Fruit fly (Drosophila melanogaster) whole organism, prepupa: Measurements from ENCODE around the gene asf1.

Source experiments
- CG10669 ChIP-seq: fragments of 200-800 bp; sonication (Bioruptor generic); optimal IDR thresholded peaks from 3 replicates; lab custom pipeline; 2018; ENCODE audit warnings: missing biosample characterization, mild to moderate bottlenecking, missing genetic modification characterization, moderate library complexity
- CG11294 ChIP-seq: fragments of 200-800 bp; sonication (Bioruptor generic); IDR thresholded peaks from 2 replicates; pipeline ENCODE4 v1.3.6; 2022; ENCODE audit warnings: missing biosample characterization, missing genetic modification characterization
- CG11762 ChIP-seq: fragments of 200-800 bp; sonication (Bioruptor generic); optimal IDR thresholded peaks from 3 replicates; lab custom pipeline; 2016; ENCODE audit warnings: missing biosample characterization, missing genetic modification characterization; ENCODE audit not compliant: insufficient read depth
- CG11902 ChIP-seq: fragments of 200-800 bp; sonication (Bioruptor generic); optimal IDR thresholded peaks from 3 replicates; lab custom pipeline; 2016; ENCODE audit warnings: missing biosample characterization, missing genetic modification characterization
- CG15336 ChIP-seq: fragments of 200-800 bp; sonication (Bioruptor generic); IDR thresholded peaks from 2 replicates; pipeline ENCODE4 v1.3.6; 2022; ENCODE audit warnings: missing biosample characterization, missing genetic modification characterization
- CG1621 ChIP-seq: fragments of 200-800 bp; sonication (Bioruptor generic); optimal IDR thresholded peaks from 3 replicates; lab custom pipeline; 2018; ENCODE audit warnings: missing biosample characterization, mild to moderate bottlenecking, missing genetic modification characterization
- CG16779 ChIP-seq: fragments of 200-800 bp; sonication (Bioruptor generic); optimal IDR thresholded peaks from 3 replicates; lab custom pipeline; 2017; ENCODE audit warnings: missing biosample characterization, mild to moderate bottlenecking, missing genetic modification characterization
- CG3032 ChIP-seq: fragments of 200-800 bp; optimal IDR thresholded peaks from 2 replicates; lab custom pipeline; 2019; ENCODE audit warnings: missing biosample characterization, mild to moderate bottlenecking, missing genetic modification characterization, moderate library complexity
- CG31627 ChIP-seq: fragments of 200-800 bp; sonication (Bioruptor generic); optimal IDR thresholded peaks from 3 replicates; lab custom pipeline; 2016; ENCODE audit warnings: missing biosample characterization, missing genetic modification characterization
- CG3919 ChIP-seq: fragments of 200-800 bp; sonication (Bioruptor generic); optimal IDR thresholded peaks from 3 replicates; lab custom pipeline; 2016; ENCODE audit warnings: missing biosample characterization, missing genetic modification characterization
- CG4318 ChIP-seq: fragments of 200-800 bp; sonication (Bioruptor generic); optimal IDR thresholded peaks from 3 replicates; lab custom pipeline; 2017; ENCODE audit warnings: missing biosample characterization, mild to moderate bottlenecking, missing genetic modification characterization
- CG6163 ChIP-seq: fragments of 200-800 bp; sonication (Bioruptor generic); IDR thresholded peaks from 3 replicates; pipeline ENCODE4 v1.3.6; 2022; ENCODE audit warnings: missing biosample characterization, missing genetic modification characterization
- CG6276 ChIP-seq: fragments of 200-800 bp; sonication (Bioruptor generic); optimal IDR thresholded peaks from 2 replicates; lab custom pipeline; 2017; ENCODE audit warnings: missing biosample characterization, mild to moderate bottlenecking, missing genetic modification characterization
- CG6854 ChIP-seq: fragments of 200-800 bp; sonication (Bioruptor generic); optimal IDR thresholded peaks from 2 replicates; lab custom pipeline; 2017; ENCODE audit warnings: missing biosample characterization, mild to moderate bottlenecking, missing genetic modification characterization
- CG7368 ChIP-seq: fragments of 200-800 bp; sonication (Bioruptor generic); optimal IDR thresholded peaks from 3 replicates; lab custom pipeline; 2016; ENCODE audit warnings: missing biosample characterization, missing genetic modification characterization
- CG8119 ChIP-seq: fragments of 200-800 bp; sonication (Bioruptor generic); IDR thresholded peaks from 3 replicates; pipeline ENCODE4 v1.3.6; 2022; ENCODE audit warnings: missing biosample characterization, missing genetic modification characterization
- CG8319 ChIP-seq: fragments of 200-800 bp; sonication (Bioruptor generic); optimal IDR thresholded peaks from 3 replicates; lab custom pipeline; 2016; ENCODE audit warnings: missing biosample characterization, missing genetic modification characterization
- CG8632 ChIP-seq: fragments of 200-800 bp; sonication (Bioruptor generic); optimal IDR thresholded peaks from 3 replicates; lab custom pipeline; 2016; ENCODE audit warnings: missing biosample characterization, missing genetic modification characterization
- Eip78C ChIP-seq: fragments of 200-800 bp; sonication (Bioruptor generic); peaks from one replicate; lab custom pipeline; 2016; ENCODE audit warnings: missing biosample characterization, missing genetic modification characterization
- Eip93F ChIP-seq: fragments of 200-800 bp; sonication (Bioruptor generic); optimal IDR thresholded peaks from 2 replicates; lab custom pipeline; 2016; ENCODE audit warnings: missing biosample characterization, mild to moderate bottlenecking, missing genetic modification characterization
- Ets21C ChIP-seq: fragments of 200-800 bp; sonication (Bioruptor generic); optimal IDR thresholded peaks from 3 replicates; lab custom pipeline; 2016; ENCODE audit warnings: missing biosample characterization, missing genetic modification characterization
- Ets96B ChIP-seq: fragments of 200-800 bp; optimal IDR thresholded peaks from 2 replicates; lab custom pipeline; 2019; ENCODE audit warnings: missing biosample characterization, mild to moderate bottlenecking, missing genetic modification characterization, moderate library complexity
- Gug ChIP-seq: fragments of 200-800 bp; sonication (Bioruptor generic); IDR thresholded peaks from 2 replicates; pipeline ENCODE4 v1.3.6; 2022; ENCODE audit warnings: missing biosample characterization, missing genetic modification characterization
- Hr4 ChIP-seq: fragments of 200-800 bp; sonication (Bioruptor generic); optimal IDR thresholded peaks from 3 replicates; lab custom pipeline; 2016; ENCODE audit warnings: missing biosample characterization, missing genetic modification characterization
- Lpt ChIP-seq: fragments of 200-800 bp; sonication (Bioruptor generic); optimal IDR thresholded peaks from 3 replicates; lab custom pipeline; 2016; ENCODE audit warnings: missing biosample characterization, missing genetic modification characterization
- Met ChIP-seq: fragments of 200-800 bp; sonication (Bioruptor generic); optimal IDR thresholded peaks from 3 replicates; lab custom pipeline; 2016; ENCODE audit warnings: missing biosample characterization, missing genetic modification characterization
- OdsH ChIP-seq: fragments of 200-800 bp; sonication (Bioruptor generic); optimal IDR thresholded peaks from 3 replicates; lab custom pipeline; 2016; ENCODE audit warnings: missing biosample characterization, missing genetic modification characterization
- Sox14 ChIP-seq: fragments of 200-800 bp; sonication (Bioruptor generic); optimal IDR thresholded peaks from 3 replicates; lab custom pipeline; 2016; ENCODE audit warnings: missing biosample characterization, missing genetic modification characterization
- Sox15 ChIP-seq: fragments of 200-800 bp; sonication (Bioruptor generic); optimal IDR thresholded peaks from 3 replicates; lab custom pipeline; 2016; ENCODE audit warnings: missing biosample characterization, missing genetic modification characterization
- achi ChIP-seq: fragments of 200-800 bp; sonication (Bioruptor generic); optimal IDR thresholded peaks from 3 replicates; lab custom pipeline; 2016; ENCODE audit warnings: missing biosample characterization, missing genetic modification characterization
- acj6 ChIP-seq: fragments of 200-800 bp; sonication (Bioruptor generic); optimal IDR thresholded peaks from 3 replicates; lab custom pipeline; 2016; ENCODE audit warnings: missing biosample characterization, missing genetic modification characterization
- cyc ChIP-seq: fragments of 200-800 bp; sonication (Bioruptor generic); optimal IDR thresholded peaks from 3 replicates; lab custom pipeline; 2016; ENCODE audit warnings: missing biosample characterization, missing genetic modification characterization
- dsx ChIP-seq: fragments of 200-800 bp; optimal IDR thresholded peaks from 3 replicates; lab custom pipeline; 2019; ENCODE audit warnings: missing biosample characterization, mild to moderate bottlenecking, missing genetic modification characterization, moderate library complexity; ENCODE audit not compliant: poor library complexity, severe bottlenecking
- eg ChIP-seq: fragments of 200-800 bp; sonication (Bioruptor generic); IDR thresholded peaks from 3 replicates; pipeline ENCODE4 v1.3.6; 2022; ENCODE audit warnings: missing biosample characterization, missing genetic modification characterization
- esn ChIP-seq: fragments of 200-800 bp; sonication (Bioruptor generic); optimal IDR thresholded peaks from 2 replicates; lab custom pipeline; 2016; ENCODE audit warnings: missing biosample characterization, mild to moderate bottlenecking, missing genetic modification characterization, moderate library complexity
- fd59A ChIP-seq: fragments of 200-800 bp; sonication (Bioruptor generic); optimal IDR thresholded peaks from 2 replicates; lab custom pipeline; 2017; ENCODE audit warnings: missing biosample characterization, mild to moderate bottlenecking, missing genetic modification characterization, missing genetic modification reagents
- fd85E ChIP-seq: fragments of 200-800 bp; sonication (Bioruptor generic); optimal IDR thresholded peaks from 3 replicates; lab custom pipeline; 2016; ENCODE audit warnings: missing biosample characterization, missing genetic modification characterization
- fkh ChIP-seq: fragments of 200-800 bp; sonication (Bioruptor generic); optimal IDR thresholded peaks from 3 replicates; lab custom pipeline; 2017; ENCODE audit warnings: missing biosample characterization, mild to moderate bottlenecking, missing genetic modification characterization, moderate library complexity
- net ChIP-seq: fragments of 200-800 bp; sonication (Bioruptor generic); optimal IDR thresholded peaks from 3 replicates; lab custom pipeline; 2016; ENCODE audit warnings: missing biosample characterization, missing genetic modification characterization
- pdm3 ChIP-seq: fragments of 200-800 bp; sonication (Bioruptor generic); optimal IDR thresholded peaks from 3 replicates; lab custom pipeline; 2016; ENCODE audit warnings: missing biosample characterization, missing genetic modification characterization
- spab ChIP-seq: fragments of 200-800 bp; sonication (Bioruptor generic); optimal IDR thresholded peaks from 2 replicates; lab custom pipeline; 2017; ENCODE audit warnings: missing biosample characterization, mild to moderate bottlenecking, missing genetic modification characterization, missing genetic modification reagents
- topi ChIP-seq: fragments of 200-800 bp; sonication (Bioruptor generic); optimal IDR thresholded peaks from 3 replicates; lab custom pipeline; 2016; ENCODE audit warnings: missing biosample characterization, missing genetic modification characterization

asf1 gene

dm6 chr3L:19636821-19637460, 18.2 kb downstream of the asf1 start (continued):
- TF ChIP-seq fd85E (GFP tag; lab: Kevin White, UChicago) (no peak), CG1621 (tag; lab: Kevin White, UChicago) (no peak), CG16779 (tag; lab: Kevin White, UChicago) (no peak), CG6163 (no peak), Met (GFP tag; lab: Kevin White, UChicago) (peak; percentile 47), CG3032 (peak; percentile 38), CG3919 (no peak), fkh (GFP tag; lab: Kevin White, UChicago) (peak; percentile 67), CG15336 (peak; percentile 37; the same call in 1 of the 2 replicates), Eip93F (GFP tag; lab: Kevin White, UChicago) (no peak)
- TF ChIP-seq, all 60 proteins: peak for 19

- TF ChIP-seq fd85E (GFP tag; lab: Kevin White, UChicago) (no peak), dsx (GFP tag; lab: Kevin White, UChicago) (no peak), CG4318 (no peak), Lpt (GFP tag; lab: Kevin White, UChicago) (no peak), Ets21C (GFP tag; lab: Kevin White, UChicago) (no peak), pdm3 (GFP tag; lab: Kevin White, UChicago) (no peak), CG11902 (GFP tag; lab: Kevin White, UChicago) (no peak), acj6 (GFP tag; lab: Kevin White, UChicago) (no peak), spab (no peak), CG11762 (no peak), CG8632 (GFP tag; lab: Kevin White, UChicago) (no peak), CG6854 (GFP tag; lab: Kevin White, UChicago) (peak; percentile 58), Eip78C (no peak), Sox15 (GFP tag; lab: Kevin White, UChicago) (no peak), Hr4 (GFP tag; lab: Kevin White, UChicago) (no peak), esn (GFP tag; lab: Kevin White, UChicago) (peak; percentile 19), CG10669 (GFP tag; lab: Kevin White, UChicago) (no peak), CG15336 (peak; percentile 29; the same call in 1 of the 2 replicates), CG8119 (no peak), CG8319 (GFP tag; lab: Kevin White, UChicago) (no peak), Ets96B (tag; lab: Kevin White, UChicago) (no peak), net (GFP tag; lab: Kevin White, UChicago) (no peak), CG31627 (GFP tag; lab: Kevin White, UChicago) (no peak), OdsH (GFP tag; lab: Kevin White, UChicago) (no peak), CG11294 (GFP tag; lab: Robert Waterston, UW) (no peak), Sox14 (GFP tag; lab: Kevin White, UChicago) (no peak), achi (peak; percentile 75), eg (GFP tag; lab: Robert Waterston, UW) (no peak), cyc (no peak), topi (GFP tag; lab: Kevin White, UChicago) (no peak), fd59A (no peak), CG7368 (GFP tag; lab: Kevin White, UChicago) (no peak), Gug (GFP tag; lab: Robert Waterston, UW) (no peak), CG6276 (GFP tag; lab: Kevin White, UChicago) (no peak), fkh (GFP tag; lab: Kevin White, UChicago) (no peak)
Measured at dm6 chr3L:19642448-19643020, 23.8 kb downstream of the asf1 start, which contains the start of gene Rnf146. Gene Rnf146 (minus strand): TSS chr3L:19642816.
